Fruit fly (Drosophila melanogaster) whole organism, embryonic: ENCODE results near the gene Srrm234.

Experiments
- CG11696 ChIP-seq: fragments of 200-800 bp; sonication (Bioruptor generic); IDR thresholded peaks from 2 replicates; pipeline ENCODE4 v1.3.6; 2022; ENCODE audit warnings: missing biosample characterization, missing genetic modification characterization
- CG11723 ChIP-seq: fragments of 200-800 bp; sonication (Bioruptor generic); optimal IDR thresholded peaks from 2 replicates; lab custom pipeline; 2017; ENCODE audit warnings: missing biosample characterization, mild to moderate bottlenecking, missing genetic modification characterization
- CG12236 ChIP-seq: fragments of 200-800 bp; sonication (Bioruptor generic); optimal IDR thresholded peaks from 2 replicates; lab custom pipeline; 2016; ENCODE audit warnings: missing biosample characterization, missing genetic modification characterization
- CG12299 ChIP-seq: fragments of 200-800 bp; sonication (Bioruptor generic); optimal IDR thresholded peaks from 2 replicates; lab custom pipeline; 2018; ENCODE audit warnings: missing biosample characterization, mild to moderate bottlenecking, missing genetic modification characterization
- CG12769 ChIP-seq: fragments of 200-800 bp; sonication (Bioruptor generic); optimal IDR thresholded peaks from 2 replicates; lab custom pipeline; 2019; ENCODE audit warnings: missing biosample characterization, mild to moderate bottlenecking, missing genetic modification characterization, moderate library complexity
- CG15073 ChIP-seq: fragments of 200-800 bp; sonication (Bioruptor generic); optimal IDR thresholded peaks from 2 replicates; lab custom pipeline; 2016; ENCODE audit warnings: missing biosample characterization, missing genetic modification characterization
- CG15269 ChIP-seq: fragments of 200-800 bp; sonication (Bioruptor generic); optimal IDR thresholded peaks from 2 replicates; lab custom pipeline; 2018; ENCODE audit warnings: missing biosample characterization, mild to moderate bottlenecking, missing genetic modification characterization, moderate library complexity
- CG17829 ChIP-seq: fragments of 200-800 bp; optimal IDR thresholded peaks from 2 replicates; lab custom pipeline; 2019; ENCODE audit warnings: missing biosample characterization, mild to moderate bottlenecking, missing genetic modification characterization, moderate library complexity
- CG18476 ChIP-seq: fragments of 200-800 bp; sonication (Bioruptor generic); optimal IDR thresholded peaks from 2 replicates; lab custom pipeline; 2016; ENCODE audit warnings: missing biosample characterization, mild to moderate bottlenecking, missing genetic modification characterization
- CG2889 ChIP-seq: fragments of 200-800 bp; sonication (Bioruptor generic); IDR thresholded peaks from 3 replicates; pipeline ENCODE4 v1.3.6; 2022; ENCODE audit warnings: missing biosample characterization, missing genetic modification characterization
- CG4282 ChIP-seq: fragments of 200-800 bp; sonication (Bioruptor generic); optimal IDR thresholded peaks from 2 replicates; lab custom pipeline; 2016; ENCODE audit warnings: missing biosample characterization, missing genetic modification characterization
- CG4404 ChIP-seq: fragments of 200-800 bp; sonication (Bioruptor generic); IDR thresholded peaks from 2 replicates; pipeline ENCODE4 v1.3.6; 2022; ENCODE audit warnings: missing biosample characterization, missing genetic modification characterization
- CG4617 ChIP-seq: fragments of 200-800 bp; sonication (Bioruptor generic); optimal IDR thresholded peaks from 3 replicates; lab custom pipeline; 2016; ENCODE audit warnings: missing biosample characterization, missing genetic modification characterization, borderline replicate concordance
- CG6683 ChIP-seq: fragments of 200-800 bp; sonication (Bioruptor generic); optimal IDR thresholded peaks from 2 replicates; lab custom pipeline; 2017; ENCODE audit warnings: missing biosample characterization, mild to moderate bottlenecking, missing genetic modification characterization, missing genetic modification reagents
- CG6854 ChIP-seq: fragments of 200-800 bp; sonication (Bioruptor generic); optimal IDR thresholded peaks from 3 replicates; lab custom pipeline; 2017; ENCODE audit warnings: missing biosample characterization, mild to moderate bottlenecking, missing genetic modification characterization
- CG7372 ChIP-seq: fragments of 200-800 bp; sonication (Bioruptor generic); IDR thresholded peaks from 2 replicates; pipeline ENCODE4 v1.3.6; 2022; ENCODE audit warnings: missing biosample characterization, missing genetic modification characterization
- CG8388 ChIP-seq: fragments of 200-800 bp; sonication (Bioruptor generic); optimal IDR thresholded peaks from 2 replicates; lab custom pipeline; 2019; ENCODE audit warnings: missing biosample characterization, mild to moderate bottlenecking, missing genetic modification characterization, moderate library complexity
- CG8478 ChIP-seq: fragments of >200 bp; optimal IDR thresholded peaks from 2 replicates; lab custom pipeline; 2018
- CG8924 ChIP-seq: fragments of 200-800 bp; optimal IDR thresholded peaks from 3 replicates; lab custom pipeline; 2019; ENCODE audit warnings: missing biosample characterization, mild to moderate bottlenecking, missing genetic modification characterization, moderate library complexity
- CG9817 ChIP-seq: fragments of 200-800 bp; sonication (Bioruptor generic); optimal IDR thresholded peaks from 2 replicates; lab custom pipeline; 2018; ENCODE audit warnings: missing biosample characterization, mild to moderate bottlenecking, missing genetic modification characterization, moderate library complexity
- CoRest ChIP-seq: fragments of 200-800 bp; sonication (Bioruptor generic); optimal IDR thresholded peaks from 3 replicates; lab custom pipeline; 2018; ENCODE audit warnings: missing biosample characterization, mild to moderate bottlenecking, missing genetic modification characterization, moderate library complexity
- D ChIP-seq, 2 experiments: fragments of 200-800 bp in 1 of 2; fragments of >200 bp in 1 of 2; sonication (Bioruptor generic) in 1 of 2; optimal IDR thresholded peaks; 2 replicates in 1 of 2; 3 replicates in 1 of 2; lab custom pipeline; 2017; ENCODE audit warnings: mild to moderate bottlenecking in 1 of 2, missing biosample characterization in 1 of 2, missing genetic modification characterization in 1 of 2, missing genetic modification reagents in 1 of 2
- Dll ChIP-seq: fragments of 200-800 bp; sonication (Bioruptor generic); IDR thresholded peaks from 4 replicates; pipeline ENCODE4 v1.3.6; 2022; ENCODE audit warnings: missing biosample characterization, missing genetic modification characterization; ENCODE audit not compliant: partially characterized antibody
- E2f2 ChIP-seq: fragments of 200-800 bp; sonication (Bioruptor generic); IDR thresholded peaks from 2 replicates; pipeline ENCODE4 v1.3.6; 2022; ENCODE audit warnings: missing biosample characterization, missing genetic modification characterization
- GATAe ChIP-seq: fragments of 200-800 bp; sonication (Bioruptor generic); conservative IDR thresholded peaks from 2 replicates; pipeline ENCODE4 v1.3.6; 2022; ENCODE audit warnings: missing biosample characterization, missing genetic modification characterization
- Nf-YC ChIP-seq: fragments of 200-800 bp; optimal IDR thresholded peaks from 3 replicates; lab custom pipeline; 2019; ENCODE audit warnings: missing biosample characterization, mild to moderate bottlenecking, missing genetic modification characterization, moderate library complexity
- Oli ChIP-seq: fragments of 200-800 bp; sonication (Bioruptor generic); optimal IDR thresholded peaks from 2 replicates; lab custom pipeline; 2018; ENCODE audit warnings: missing biosample characterization, mild to moderate bottlenecking, missing genetic modification characterization, moderate library complexity
- Ptx1 ChIP-seq: fragments of 200-800 bp; sonication (Bioruptor generic); IDR thresholded peaks from 2 replicates; pipeline ENCODE4 v1.3.6; 2022; ENCODE audit warnings: missing biosample characterization, missing genetic modification characterization
- Scr ChIP-seq: fragments of 200-800 bp; sonication (Bioruptor generic); IDR thresholded peaks from 2 replicates; pipeline ENCODE4 v1.3.6; 2022; ENCODE audit warnings: missing biosample characterization, missing genetic modification characterization; ENCODE audit not compliant: partially characterized antibody
- YL-1 ChIP-seq: fragments of 200-800 bp; sonication (Bioruptor generic); optimal IDR thresholded peaks from 3 replicates; lab custom pipeline; 2017; ENCODE audit warnings: missing biosample characterization, mild to moderate bottlenecking, missing genetic modification characterization
- ac ChIP-seq: fragments of 200-800 bp; sonication (Bioruptor generic); optimal IDR thresholded peaks from 3 replicates; lab custom pipeline; 2017; ENCODE audit warnings: missing biosample characterization, mild to moderate bottlenecking, missing genetic modification characterization
- bab2 ChIP-seq: fragments of 200-800 bp; sonication (Bioruptor generic); optimal IDR thresholded peaks from 2 replicates; lab custom pipeline; 2016; ENCODE audit warnings: missing biosample characterization, missing genetic modification characterization
- btn ChIP-seq: fragments of 200-800 bp; sonication (Bioruptor generic); optimal IDR thresholded peaks from 2 replicates; lab custom pipeline; 2016; ENCODE audit warnings: missing biosample characterization, missing genetic modification characterization
- emc ChIP-seq: fragments of 200-800 bp; sonication (Bioruptor generic); optimal IDR thresholded peaks from 2 replicates; lab custom pipeline; 2016; ENCODE audit warnings: missing biosample characterization, missing genetic modification characterization
- exex ChIP-seq: fragments of 200-800 bp; sonication (Bioruptor generic); optimal IDR thresholded peaks from 4 replicates; lab custom pipeline; 2018; ENCODE audit warnings: missing biosample characterization, mild to moderate bottlenecking, missing genetic modification characterization, moderate library complexity
- eyg ChIP-seq: fragments of 200-800 bp; sonication (Bioruptor generic); optimal IDR thresholded peaks from 3 replicates; lab custom pipeline; 2016; ENCODE audit warnings: missing biosample characterization, missing genetic modification characterization
- fd96Cb ChIP-seq: fragments of 200-800 bp; sonication (Bioruptor generic); optimal IDR thresholded peaks from 2 replicates; lab custom pipeline; 2018; ENCODE audit warnings: missing biosample characterization, mild to moderate bottlenecking, missing genetic modification characterization, moderate library complexity
- fu2 ChIP-seq: fragments of 200-800 bp; sonication (Bioruptor generic); optimal IDR thresholded peaks from 2 replicates; lab custom pipeline; 2016; ENCODE audit warnings: missing biosample characterization, missing genetic modification characterization
- kay ChIP-seq: fragments of 200-800 bp; sonication (Bioruptor generic); optimal IDR thresholded peaks from 2 replicates; lab custom pipeline; 2016; ENCODE audit warnings: missing biosample characterization, missing genetic modification characterization
- nerfin-1 ChIP-seq: fragments of 200-800 bp; sonication (Bioruptor generic); optimal IDR thresholded peaks from 3 replicates; lab custom pipeline; 2019; ENCODE audit warnings: missing biosample characterization, mild to moderate bottlenecking, missing genetic modification characterization, moderate library complexity
- peb ChIP-seq: fragments of 200-800 bp; sonication (Bioruptor generic); IDR thresholded peaks from 2 replicates; pipeline ENCODE4 v1.3.6; 2022; ENCODE audit warnings: missing biosample characterization, missing genetic modification characterization
- prd ChIP-seq, 3 experiments: fragments of >200 bp in 2 of 3; fragments of 200-800 bp in 1 of 3; sonication (Bioruptor generic) in 1 of 3; optimal IDR thresholded peaks in 2 of 3; IDR thresholded peaks in 1 of 3; 2 replicates in 2 of 3; 3 replicates in 1 of 3; pipeline versions ENCODE4 v1.3.6 to Lab custom; 2017 to 2022; ENCODE audit warnings: missing biosample characterization in 1 of 3, missing genetic modification characterization in 1 of 3
- slbo ChIP-seq: fragments of 200-800 bp; sonication (Bioruptor generic); IDR thresholded peaks from 2 replicates; pipeline ENCODE4 v1.3.6; 2022; ENCODE audit warnings: missing biosample characterization, missing genetic modification characterization
- sqz ChIP-seq: fragments of 200-800 bp; sonication (Bioruptor generic); optimal IDR thresholded peaks from 3 replicates; lab custom pipeline; 2018; ENCODE audit warnings: missing biosample characterization, mild to moderate bottlenecking, missing genetic modification characterization
- sr ChIP-seq: fragments of 200-800 bp; sonication (Bioruptor generic); IDR thresholded peaks from 3 replicates; pipeline ENCODE4 v1.3.6; 2022; ENCODE audit warnings: missing biosample characterization, missing genetic modification characterization
- ssp ChIP-seq: fragments of 200-800 bp; sonication (Bioruptor generic); IDR thresholded peaks from 2 replicates; pipeline ENCODE4 v1.3.6; 2022; ENCODE audit warnings: missing biosample characterization, missing genetic modification characterization
- sug ChIP-seq: fragments of 200-800 bp; optimal IDR thresholded peaks from 2 replicates; lab custom pipeline; 2019; ENCODE audit warnings: missing biosample characterization, mild to moderate bottlenecking, missing genetic modification characterization, moderate library complexity
- wor ChIP-seq: fragments of 200-800 bp; sonication (Bioruptor generic); IDR thresholded peaks from 2 replicates; pipeline ENCODE4 v1.3.6; 2022; ENCODE audit warnings: missing biosample characterization, missing genetic modification characterization
- yki ChIP-seq: fragments of >200 bp; optimal IDR thresholded peaks from 3 replicates; lab custom pipeline; 2018
- zfh2 ChIP-seq: fragments of 200-800 bp; sonication (Bioruptor generic); optimal IDR thresholded peaks from 2 replicates; lab custom pipeline; 2016; ENCODE audit warnings: missing biosample characterization, missing genetic modification characterization

The Srrm234 gene

DNA sequence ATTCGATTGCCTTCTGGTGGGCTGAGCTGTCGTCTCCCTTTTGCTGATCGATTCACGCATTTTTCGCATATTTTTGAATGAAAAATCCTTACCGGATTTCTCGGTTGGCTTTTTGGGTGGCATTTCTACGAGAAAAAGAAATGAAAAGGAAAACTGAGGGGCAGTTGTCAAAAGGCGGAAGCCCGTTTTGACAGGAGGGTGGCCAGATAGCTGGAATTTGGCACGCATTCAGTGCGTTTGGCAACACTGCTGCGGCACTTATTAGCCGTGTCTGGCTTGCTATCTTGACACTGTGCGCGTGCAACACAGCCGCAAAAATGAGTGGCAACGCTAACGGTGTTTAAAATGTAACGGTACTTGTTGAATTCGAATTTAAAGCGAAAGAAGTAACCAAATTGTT, 3.6 kb upstream of the Srrm234 start, which contains the start of gene RpL23A (continued):
- no peak for TF ChIP-seq prd (optimal IDR thresholded peaks at IDR 0.05; lab: Kevin White, UChicago)
- TF ChIP-seq prd (GFP tag; IDR thresholded peaks at IDR 0.05; lab: Robert Waterston, UW) = peak; percentile 89
- TF ChIP-seq exex (tag; lab: Kevin White, UChicago) = peak; percentile 72
- TF ChIP-seq bab2 (GFP tag; lab: Kevin White, UChicago) = peak; percentile 95
- peak; percentile 93 for TF ChIP-seq CG4617 (GFP tag; lab: Kevin White, UChicago)
- peak; percentile 98 for TF ChIP-seq YL-1
- peak; percentile 97 for TF ChIP-seq zfh2
- peak; percentile 79 for TF ChIP-seq Oli
- peak; percentile 82 for TF ChIP-seq CG12299 (tag; lab: Kevin White, UChicago)
- peak; percentile 80 for TF ChIP-seq Nf-YC (tag; lab: Kevin White, UChicago)
- peak; percentile 85 for TF ChIP-seq CG2889 (GFP tag; lab: Robert Waterston, UW)
- peak; percentile 95 for TF ChIP-seq CG6683
- peak; percentile 82 for TF ChIP-seq CG8388 (GFP tag; lab: Kevin White, UChicago)
- TF ChIP-seq kay (GFP tag; lab: Kevin White, UChicago) = peak; percentile 78
- peak; percentile 92 for TF ChIP-seq CoRest
- TF ChIP-seq CG12769 (tag; lab: Kevin White, UChicago) = peak; percentile 96
- peak; percentile 86 for TF ChIP-seq ac
- TF ChIP-seq CG9817 (tag; lab: Kevin White, UChicago) = peak; percentile 96
- peak; percentile 69 for TF ChIP-seq D (optimal IDR thresholded peaks at IDR 0.05; lab: Kevin White, UChicago)
- peak; percentile 92 for TF ChIP-seq D (GFP tag; optimal IDR thresholded peaks at IDR 0.05; lab: Kevin White, UChicago)
- peak; percentile 96 for TF ChIP-seq fu2 (GFP tag; lab: Kevin White, UChicago)
- TF ChIP-seq Ptx1 (GFP tag; lab: Robert Waterston, UW) = peak; percentile 95
- TF ChIP-seq btn (GFP tag; lab: Kevin White, UChicago) = peak; percentile 92
- peak; percentile 89 for TF ChIP-seq CG12236
- TF ChIP-seq CG6854 (GFP tag; lab: Kevin White, UChicago) = peak; percentile 85
- peak; percentile 22 for TF ChIP-seq CG15073 (GFP tag; lab: Kevin White, UChicago)
- peak; percentile 92 for TF ChIP-seq sr
- TF ChIP-seq E2f2 = peak; percentile 90
- peak; percentile 43; the same call in 1 of the 2 replicates for TF ChIP-seq Scr
- TF ChIP-seq nerfin-1 = peak; percentile 90
- TF ChIP-seq CG11723 (GFP tag; lab: Kevin White, UChicago) = peak; percentile 94
- peak; percentile 86 for TF ChIP-seq CG8924
- TF ChIP-seq CG8478 = peak; percentile 54
- peak; percentile 90 for TF ChIP-seq CG7372 (GFP tag; lab: Robert Waterston, UW)
- TF ChIP-seq wor (GFP tag; lab: Robert Waterston, UW) = peak; percentile 64
- peak; percentile 92 for TF ChIP-seq CG17829 (tag; lab: Kevin White, UChicago)
- peak; percentile 75 for TF ChIP-seq GATAe (GFP tag; lab: Robert Waterston, UW)
- TF ChIP-seq CG15269 = peak; percentile 86
- TF ChIP-seq emc (GFP tag; lab: Kevin White, UChicago) = peak; percentile 97
- TF ChIP-seq eyg (GFP tag; lab: Kevin White, UChicago) = peak; percentile 96
- peak; percentile 87 for TF ChIP-seq CG18476 (GFP tag; lab: Kevin White, UChicago)
- peak; percentile 93 for TF ChIP-seq sug (tag; lab: Kevin White, UChicago)
- peak; percentile 87 for TF ChIP-seq ssp (GFP tag; lab: Robert Waterston, UW)
- TF ChIP-seq Dll (GFP tag; lab: Robert Waterston, UW) = no peak
- TF ChIP-seq peb = peak; percentile 82
- TF ChIP-seq CG4282 (GFP tag; lab: Kevin White, UChicago) = peak; percentile 95
- peak; percentile 74 for TF ChIP-seq fd96Cb (tag; lab: Kevin White, UChicago)
- TF ChIP-seq sqz (GFP tag; lab: Kevin White, UChicago) = no peak
- TF ChIP-seq CG4404 = peak; percentile 83
- TF ChIP-seq yki (lab: Kevin White, UChicago) = no peak
- TF ChIP-seq slbo (GFP tag; lab: Robert Waterston, UW) = peak; percentile 96
- 0 out of 2 replicates have a peak, but pooled peaks have one; percentile 14 for TF ChIP-seq CG11696 (GFP tag; lab: Robert Waterston, UW)
